Fruit fly (Drosophila melanogaster) whole organism, embryonic: ENCODE results near the gene Prdm13.

Experiments
- Atf6 ChIP-seq: fragments of 200-800 bp; sonication (Bioruptor generic); IDR thresholded peaks from 2 replicates; pipeline ENCODE4 v1.3.6; 2022; ENCODE audit warnings: missing biosample characterization, missing genetic modification characterization
- Awh ChIP-seq: fragments of 200-800 bp; sonication (Bioruptor generic); IDR thresholded peaks from 2 replicates; pipeline ENCODE4, ENCODE4 v1.3.6; 2022; ENCODE audit warnings: missing biosample characterization, missing genetic modification characterization
- CG10274 ChIP-seq: fragments of 200-800 bp; sonication (Bioruptor generic); optimal IDR thresholded peaks from 3 replicates; lab custom pipeline; 2017; ENCODE audit warnings: missing biosample characterization, mild to moderate bottlenecking, missing genetic modification characterization
- CG10431 ChIP-seq: fragments of 200-800 bp; sonication (Bioruptor generic); optimal IDR thresholded peaks from 3 replicates; lab custom pipeline; 2018; ENCODE audit warnings: missing biosample characterization, mild to moderate bottlenecking, missing genetic modification characterization
- CG12104 ChIP-seq: fragments of 200-800 bp; sonication (Bioruptor generic); optimal IDR thresholded peaks from 3 replicates; lab custom pipeline; 2016; ENCODE audit warnings: missing biosample characterization, missing genetic modification characterization
- CG12219 ChIP-seq: fragments of 200-800 bp; sonication (Bioruptor generic); optimal IDR thresholded peaks from 3 replicates; lab custom pipeline; 2018; ENCODE audit warnings: missing biosample characterization, mild to moderate bottlenecking, missing genetic modification characterization
- CG1233 ChIP-seq: fragments of 200-800 bp; sonication (Bioruptor generic); optimal IDR thresholded peaks from 4 replicates; lab custom pipeline; 2018; ENCODE audit warnings: missing biosample characterization, mild to moderate bottlenecking, missing genetic modification characterization
- CG17186 ChIP-seq: fragments of 200-800 bp; sonication (Bioruptor generic); optimal IDR thresholded peaks from 3 replicates; lab custom pipeline; 2017; ENCODE audit warnings: missing biosample characterization, missing genetic modification reagents, missing genetic modification characterization
- CG17328 ChIP-seq: fragments of 200-800 bp; sonication (Bioruptor generic); IDR thresholded peaks from 2 replicates; pipeline ENCODE4 v1.3.6; 2022; ENCODE audit warnings: missing biosample characterization, missing genetic modification characterization
- CG17612 ChIP-seq: fragments of 200-800 bp; sonication (Bioruptor generic); IDR thresholded peaks from 2 replicates; pipeline ENCODE4 v1.3.6; 2022; ENCODE audit warnings: missing biosample characterization, missing genetic modification characterization
- CG18011 ChIP-seq: fragments of 200-800 bp; sonication (Bioruptor generic); optimal IDR thresholded peaks from 2 replicates; lab custom pipeline; 2017; ENCODE audit warnings: missing biosample characterization, missing genetic modification characterization, mild to moderate bottlenecking, moderate library complexity, missing genotype
- CG32767 ChIP-seq: fragments of 200-800 bp; sonication (Bioruptor generic); IDR thresholded peaks from 2 replicates; pipeline ENCODE4 v1.3.6; 2022; ENCODE audit warnings: missing biosample characterization, missing genetic modification characterization
- CG3995 ChIP-seq: fragments of 200-800 bp; sonication (Bioruptor generic); optimal IDR thresholded peaks from 3 replicates; lab custom pipeline; 2016; ENCODE audit warnings: missing biosample characterization, missing genetic modification characterization
- CG4360 ChIP-seq: fragments of 200-800 bp; sonication (Bioruptor generic); IDR thresholded peaks from 2 replicates; pipeline ENCODE4 v1.3.6; 2022; ENCODE audit warnings: missing biosample characterization, missing genetic modification characterization
- CG6765 ChIP-seq: fragments of 200-800 bp; sonication (Bioruptor generic); optimal IDR thresholded peaks from 3 replicates; lab custom pipeline; 2017; ENCODE audit warnings: missing biosample characterization, mild to moderate bottlenecking, missing genetic modification characterization
- CG7372 ChIP-seq: fragments of 200-800 bp; sonication (Bioruptor generic); IDR thresholded peaks from 2 replicates; pipeline ENCODE4 v1.3.6; 2022; ENCODE audit warnings: missing biosample characterization, missing genetic modification characterization
- CG7839 ChIP-seq: fragments of 200-800 bp; sonication (Bioruptor generic); optimal IDR thresholded peaks from 3 replicates; lab custom pipeline; 2018; ENCODE audit warnings: missing biosample characterization, mild to moderate bottlenecking, missing genetic modification characterization, moderate library complexity
- CG8765 ChIP-seq: fragments of 200-800 bp; sonication (Bioruptor generic); IDR thresholded peaks from 2 replicates; pipeline ENCODE4 v1.3.6; 2022; ENCODE audit warnings: missing biosample characterization, missing genetic modification characterization
- CG9727 ChIP-seq: fragments of 200-800 bp; sonication (Bioruptor generic); optimal IDR thresholded peaks from 3 replicates; lab custom pipeline; 2017; ENCODE audit warnings: missing biosample characterization, mild to moderate bottlenecking, missing genetic modification characterization
- Dbx ChIP-seq: fragments of 200-800 bp; sonication (Bioruptor generic); IDR thresholded peaks from 3 replicates; pipeline ENCODE4 v1.3.6; 2022; ENCODE audit warnings: missing biosample characterization, missing genetic modification characterization
- Dip2 ChIP-seq: fragments of 200-800 bp; sonication (Bioruptor generic); IDR thresholded peaks from 2 replicates; pipeline ENCODE4 v1.3.6; 2022; ENCODE audit warnings: missing biosample characterization, missing genetic modification characterization
- Ets97D ChIP-seq: fragments of 200-800 bp; sonication (Bioruptor generic); optimal IDR thresholded peaks from 3 replicates; lab custom pipeline; 2016; ENCODE audit warnings: missing biosample characterization, missing genetic modification characterization
- HLH54F ChIP-seq: fragments of 200-800 bp; sonication (Bioruptor generic); optimal IDR thresholded peaks from 3 replicates; lab custom pipeline; 2016; ENCODE audit warnings: missing biosample characterization, missing genetic modification characterization
- Hsf ChIP-seq: fragments of 200-800 bp; sonication (Bioruptor generic); optimal IDR thresholded peaks from 3 replicates; lab custom pipeline; 2016; ENCODE audit warnings: missing biosample characterization, missing genetic modification characterization
- Lhr ChIP-seq: fragments of 200-800 bp; sonication (Bioruptor generic); optimal IDR thresholded peaks from 3 replicates; lab custom pipeline; 2017; ENCODE audit warnings: mild to moderate bottlenecking, missing biosample characterization, missing genetic modification reagents, missing genetic modification characterization
- Lpt ChIP-seq: fragments of >200 bp; optimal IDR thresholded peaks from 2 replicates; lab custom pipeline; 2018; ENCODE audit warnings: missing biosample characterization, missing genetic modification characterization
- Mad ChIP-seq: fragments of 200-800 bp; sonication (Bioruptor generic); optimal IDR thresholded peaks from 2 replicates; lab custom pipeline; 2016; ENCODE audit warnings: missing biosample characterization, missing genetic modification characterization
- Nf-YA ChIP-seq: fragments of 200-800 bp; sonication (Bioruptor generic); IDR thresholded peaks from 2 replicates; pipeline ENCODE4 v1.3.6; 2022; ENCODE audit warnings: missing biosample characterization, missing genetic modification characterization
- Nf-YB ChIP-seq: fragments of 200-800 bp; sonication (Bioruptor generic); optimal IDR thresholded peaks from 3 replicates; lab custom pipeline; 2019; ENCODE audit warnings: missing biosample characterization, mild to moderate bottlenecking, missing genetic modification characterization, moderate library complexity
- Sox102F ChIP-seq: fragments of 200-800 bp; sonication (Bioruptor generic); optimal IDR thresholded peaks from 2 replicates; lab custom pipeline; 2018; ENCODE audit warnings: missing biosample characterization, mild to moderate bottlenecking, missing genetic modification characterization, moderate library complexity
- ara ChIP-seq: fragments of 200-800 bp; sonication (Bioruptor generic); IDR thresholded peaks from 2 replicates; pipeline ENCODE4 v1.3.6; 2022; ENCODE audit warnings: missing biosample characterization, missing genetic modification characterization
- bigmax ChIP-seq: fragments of 200-800 bp; sonication (Bioruptor generic); optimal IDR thresholded peaks from 2 replicates; lab custom pipeline; 2018; ENCODE audit warnings: missing biosample characterization, mild to moderate bottlenecking, missing genetic modification characterization
- corto ChIP-seq: fragments of 200-800 bp; sonication (Bioruptor generic); optimal IDR thresholded peaks from 2 replicates; lab custom pipeline; 2016; ENCODE audit warnings: missing biosample characterization, mild to moderate bottlenecking, missing genetic modification characterization, moderate library complexity
- dimm ChIP-seq: fragments of 200-800 bp; sonication (Bioruptor generic); IDR thresholded peaks from 2 replicates; pipeline ENCODE4 v1.3.6; 2022; ENCODE audit warnings: missing biosample characterization, missing genetic modification characterization
- ewg ChIP-seq: fragments of 200-800 bp; sonication (Bioruptor generic); optimal IDR thresholded peaks from 3 replicates; lab custom pipeline; 2017; ENCODE audit warnings: mild to moderate bottlenecking, missing biosample characterization, missing genetic modification reagents, missing genetic modification characterization
- fd3F ChIP-seq: fragments of 200-800 bp; sonication (Bioruptor generic); optimal IDR thresholded peaks from 2 replicates; lab custom pipeline; 2018; ENCODE audit warnings: missing biosample characterization, mild to moderate bottlenecking, missing genetic modification characterization, moderate library complexity
- gcm2 ChIP-seq: fragments of 200-800 bp; sonication (Bioruptor generic); optimal IDR thresholded peaks from 2 replicates; lab custom pipeline; 2016; ENCODE audit warnings: missing biosample characterization, missing genetic modification characterization
- gem ChIP-seq: fragments of 200-800 bp; sonication (Bioruptor generic); optimal IDR thresholded peaks from 2 replicates; lab custom pipeline; 2019; ENCODE audit warnings: missing biosample characterization, mild to moderate bottlenecking, missing genetic modification characterization, moderate library complexity
- gro ChIP-seq: fragments of 200-800 bp; sonication (Bioruptor generic); optimal IDR thresholded peaks from 2 replicates; lab custom pipeline; 2016; ENCODE audit warnings: missing biosample characterization, missing genetic modification characterization
- nau ChIP-seq: fragments of 200-800 bp; sonication (Bioruptor generic); optimal IDR thresholded peaks from 3 replicates; lab custom pipeline; 2017; ENCODE audit warnings: missing biosample characterization, mild to moderate bottlenecking, missing genetic modification characterization, missing genetic modification reagents
- odd ChIP-seq: fragments of 200-800 bp; sonication (Bioruptor generic); optimal IDR thresholded peaks from 2 replicates; lab custom pipeline; 2017; ENCODE audit warnings: missing biosample characterization, mild to moderate bottlenecking, missing genetic modification characterization
- peb ChIP-seq: fragments of 200-800 bp; sonication (Bioruptor generic); IDR thresholded peaks from 2 replicates; pipeline ENCODE4 v1.3.6; 2022; ENCODE audit warnings: missing biosample characterization, missing genetic modification characterization
- pzg ChIP-seq: fragments of 200-800 bp; sonication (Bioruptor generic); optimal IDR thresholded peaks from 3 replicates; lab custom pipeline; 2018; ENCODE audit warnings: missing biosample characterization, mild to moderate bottlenecking, missing genetic modification characterization, moderate library complexity
- sima ChIP-seq: fragments of 200-800 bp; sonication (Bioruptor generic); optimal IDR thresholded peaks from 2 replicates; lab custom pipeline; 2016; ENCODE audit warnings: missing biosample characterization, missing genetic modification characterization
- slou ChIP-seq: fragments of 200-800 bp; sonication (Bioruptor generic); optimal IDR thresholded peaks from 3 replicates; lab custom pipeline; 2016; ENCODE audit warnings: missing biosample characterization, missing genetic modification characterization
- so ChIP-seq: fragments of 200-800 bp; sonication (Bioruptor generic); IDR thresholded peaks from 3 replicates; pipeline ENCODE4 v1.3.6; 2022; ENCODE audit warnings: missing biosample characterization, missing genetic modification characterization
- ssp ChIP-seq: fragments of 200-800 bp; sonication (Bioruptor generic); IDR thresholded peaks from 2 replicates; pipeline ENCODE4 v1.3.6; 2022; ENCODE audit warnings: missing biosample characterization, missing genetic modification characterization
- tio ChIP-seq: fragments of 200-800 bp; sonication (Bioruptor generic); optimal IDR thresholded peaks from 2 replicates; lab custom pipeline; 2017; ENCODE audit warnings: missing biosample characterization, missing genetic modification characterization, inconsistent platforms
- vnd ChIP-seq: fragments of 200-800 bp; sonication (Bioruptor generic); IDR thresholded peaks from 3 replicates; pipeline ENCODE4 v1.3.6; 2022; ENCODE audit warnings: missing biosample characterization, missing genetic modification characterization; ENCODE audit not compliant: partially characterized antibody
- wdn ChIP-seq: fragments of 200-800 bp; sonication (Bioruptor generic); IDR thresholded peaks from 2 replicates; pipeline ENCODE4 v1.3.6; 2022; ENCODE audit warnings: missing biosample characterization, missing genetic modification characterization

The Prdm13 gene

DNA sequence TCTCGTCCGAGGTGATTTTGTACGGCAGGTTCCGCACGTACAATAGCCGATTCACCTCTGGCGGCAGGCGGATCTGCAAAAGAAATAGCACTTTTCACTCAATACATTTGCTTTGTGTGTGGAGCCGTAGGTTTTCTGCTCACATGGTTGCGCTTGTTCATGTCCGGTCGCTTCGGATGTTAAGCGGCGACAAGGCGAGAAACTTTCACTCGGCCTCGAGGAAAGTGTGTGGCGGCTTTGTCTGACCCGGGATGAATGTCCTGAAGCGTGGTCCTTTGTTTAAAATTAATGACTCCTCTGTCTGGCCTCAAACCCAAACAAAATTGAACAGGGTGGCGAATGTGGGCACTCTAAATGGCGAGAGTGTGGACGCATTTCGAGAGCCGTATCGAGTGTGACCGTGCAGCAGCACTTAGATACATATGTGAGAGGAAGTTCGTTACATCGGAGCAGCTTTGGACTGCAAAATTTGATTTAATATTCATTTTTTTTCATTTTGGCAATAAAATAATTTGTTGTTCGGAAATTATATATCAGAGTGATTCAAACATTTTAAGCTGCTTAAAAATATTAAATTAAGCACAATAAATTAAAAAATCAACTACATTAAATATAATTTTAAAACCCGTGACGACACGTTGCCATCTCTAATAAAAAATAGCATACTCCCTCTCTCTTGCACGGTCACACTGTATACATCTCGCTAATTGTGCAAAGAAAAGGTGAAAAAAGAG is 30.1 kb downstream of the Prdm13 start, which contains the start of the genes Sf3b6 and Tnpo (continued):
- TF ChIP-seq gem (tag; lab: Kevin White, UChicago) (peak; percentile 92), gcm2 (GFP tag; lab: Kevin White, UChicago) (no peak), Dbx (GFP tag; lab: Robert Waterston, UW) (peak; percentile 84), CG7372 (GFP tag; lab: Robert Waterston, UW) (peak; percentile 80), slou (GFP tag; lab: Kevin White, UChicago) (peak; percentile 82), CG12104 (GFP tag; lab: Kevin White, UChicago) (peak; percentile 84), Lpt (GFP tag; lab: Kevin White, UChicago) (no peak), CG32767 (GFP tag; lab: Robert Waterston, UW) (peak; percentile 82), odd (GFP tag; lab: Kevin White, UChicago) (no peak), CG3995 (GFP tag; lab: Kevin White, UChicago) (peak; percentile 91), HLH54F (GFP tag; lab: Kevin White, UChicago) (peak; percentile 77), nau (GFP tag; lab: Kevin White, UChicago) (no peak), Sox102F (GFP tag; lab: Kevin White, UChicago) (no peak), dimm (GFP tag; lab: Robert Waterston, UW) (peak; percentile 35; the same call in 1 of the 2 replicates), Mad (GFP tag; lab: Kevin White, UChicago) (peak; percentile 75), CG18011 (GFP tag; lab: Kevin White, UChicago) (peak; percentile 68), pzg (GFP tag; lab: Kevin White, UChicago) (peak; percentile 74), fd3F (peak; percentile 74), wdn (GFP tag; lab: Robert Waterston, UW) (peak; percentile 67), CG1233 (peak; percentile 74), CG4360 (GFP tag; lab: Robert Waterston, UW) (no peak), Nf-YB (GFP tag; lab: Kevin White, UChicago) (no peak), ara (GFP tag; lab: Robert Waterston, UW) (peak; percentile 69), so (GFP tag; lab: Robert Waterston, UW) (peak; percentile 73; the same call in 2 of the 3 replicates), Awh (GFP tag; lab: Robert Waterston, UW) (peak; percentile 50), corto (GFP tag; lab: Kevin White, UChicago) (no peak), CG10274 (GFP tag; lab: Kevin White, UChicago) (peak; percentile 80), CG9727 (GFP tag; lab: Kevin White, UChicago) (peak; percentile 90), gro (no peak), CG12219 (no peak), CG6765 (GFP tag; lab: Kevin White, UChicago) (peak; percentile 35), vnd (GFP tag; lab: Robert Waterston, UW) (peak; percentile 55; the same call in 1 of the 3 replicates), Atf6 (peak; percentile 74), Hsf (GFP tag; lab: Kevin White, UChicago) (peak; percentile 84), Lhr (GFP tag; lab: Kevin White, UChicago) (peak; percentile 78), ssp (peak; percentile 79), Ets97D (GFP tag; lab: Kevin White, UChicago) (peak; percentile 78), bigmax (GFP tag; lab: Kevin White, UChicago) (no peak), Dip2 (no peak), tio (GFP tag; lab: Kevin White, UChicago) (peak; percentile 84), sima (GFP tag; lab: Kevin White, UChicago) (no peak), ewg (GFP tag; lab: Kevin White, UChicago) (no peak), Nf-YA (peak; percentile 55; the same call in 1 of the 2 replicates), CG17612 (GFP tag; lab: Robert Waterston, UW) (no peak), CG17186 (GFP tag; lab: Kevin White, UChicago) (peak; percentile 62), CG10431 (peak; percentile 58), CG8765 (GFP tag; lab: Robert Waterston, UW) (peak; percentile 76), CG7839 (tag; lab: Kevin White, UChicago) (no peak), CG17328 (peak; percentile 57), peb (GFP tag; lab: Robert Waterston, UW) (peak; percentile 70)
